Fruit fly (Drosophila melanogaster) whole organism, embryonic: ENCODE results near the gene CG12951.

Source experiments
- ATbp ChIP-seq: fragments of 200-800 bp; sonication (Bioruptor generic); optimal IDR thresholded peaks from 2 replicates; lab custom pipeline; 2017; ENCODE audit warnings: missing biosample characterization, mild to moderate bottlenecking, missing genetic modification characterization, missing genetic modification reagents
- Blimp-1 ChIP-seq: fragments of 200-800 bp; sonication (Bioruptor generic); optimal IDR thresholded peaks from 3 replicates; lab custom pipeline; 2018; ENCODE audit warnings: missing biosample characterization, missing genetic modification characterization, mild to moderate bottlenecking, moderate library complexity, missing genetic modification reagents
- CG10366 ChIP-seq: fragments of 200-800 bp; sonication (Bioruptor generic); IDR thresholded peaks from 2 replicates; pipeline ENCODE4 v1.3.6; 2022; ENCODE audit warnings: missing biosample characterization, missing genetic modification characterization
- CG10462 ChIP-seq: fragments of 200-800 bp; sonication (Bioruptor generic); optimal IDR thresholded peaks from 2 replicates; lab custom pipeline; 2016; ENCODE audit warnings: missing biosample characterization, missing genetic modification characterization
- CG11247 ChIP-seq: fragments of 200-800 bp; sonication (Bioruptor generic); IDR thresholded peaks from 2 replicates; pipeline ENCODE4 v1.3.6; 2022; ENCODE audit warnings: missing biosample characterization, missing genetic modification characterization
- CG11504 ChIP-seq: fragments of 200-800 bp; sonication (Bioruptor generic); optimal IDR thresholded peaks from 3 replicates; lab custom pipeline; 2019; ENCODE audit warnings: missing biosample characterization, mild to moderate bottlenecking, missing genetic modification characterization, moderate library complexity
- CG11696 ChIP-seq: fragments of 200-800 bp; sonication (Bioruptor generic); IDR thresholded peaks from 2 replicates; pipeline ENCODE4 v1.3.6; 2022; ENCODE audit warnings: missing biosample characterization, missing genetic modification characterization
- CG15011 ChIP-seq: fragments of 200-800 bp; sonication (Bioruptor generic); optimal IDR thresholded peaks from 3 replicates; lab custom pipeline; 2018; ENCODE audit warnings: missing biosample characterization, mild to moderate bottlenecking, missing genetic modification characterization
- CG15514 ChIP-seq: fragments of 200-800 bp; sonication (Bioruptor generic); optimal IDR thresholded peaks from 3 replicates; lab custom pipeline; 2017; ENCODE audit warnings: missing biosample characterization, missing genetic modification characterization, mild to moderate bottlenecking, moderate library complexity, missing genetic modification reagents
- CG18619 ChIP-seq: fragments of 200-800 bp; sonication (Bioruptor generic); optimal IDR thresholded peaks from 3 replicates; lab custom pipeline; 2017; ENCODE audit warnings: missing biosample characterization, mild to moderate bottlenecking, missing genetic modification characterization
- CG31224 ChIP-seq: fragments of 200-800 bp; sonication (Bioruptor generic); IDR thresholded peaks from 2 replicates; pipeline ENCODE4 v1.3.6; 2022; ENCODE audit warnings: missing biosample characterization, missing genetic modification characterization
- CG31365 ChIP-seq: fragments of 200-800 bp; sonication (Bioruptor generic); optimal IDR thresholded peaks from 2 replicates; lab custom pipeline; 2018; ENCODE audit warnings: missing biosample characterization, mild to moderate bottlenecking, missing genetic modification characterization
- CG34422 ChIP-seq: fragments of 200-800 bp; sonication (Bioruptor generic); IDR thresholded peaks from 3 replicates; pipeline ENCODE4 v1.3.6; 2022; ENCODE audit warnings: missing biosample characterization, missing genetic modification characterization
- CG42726 ChIP-seq: fragments of 200-800 bp; sonication (Bioruptor generic); IDR thresholded peaks from 2 replicates; pipeline ENCODE4 v1.3.6; 2022; ENCODE audit warnings: missing biosample characterization, missing genetic modification characterization; ENCODE audit not compliant: partially characterized antibody
- CG6854 ChIP-seq: fragments of 200-800 bp; sonication (Bioruptor generic); optimal IDR thresholded peaks from 3 replicates; lab custom pipeline; 2017; ENCODE audit warnings: missing biosample characterization, mild to moderate bottlenecking, missing genetic modification characterization
- CG7357 ChIP-seq: fragments of 200-800 bp; sonication (Bioruptor generic); IDR thresholded peaks from 3 replicates; pipeline ENCODE4 v1.3.6; 2022; ENCODE audit warnings: missing biosample characterization, missing genetic modification characterization
- CG7372 ChIP-seq: fragments of 200-800 bp; sonication (Bioruptor generic); IDR thresholded peaks from 2 replicates; pipeline ENCODE4 v1.3.6; 2022; ENCODE audit warnings: missing biosample characterization, missing genetic modification characterization
- Dek ChIP-seq: fragments of 200-800 bp; sonication (Bioruptor generic); optimal IDR thresholded peaks from 3 replicates; lab custom pipeline; 2019; ENCODE audit warnings: missing biosample characterization, mild to moderate bottlenecking, missing genetic modification characterization, moderate library complexity
- E2f2 ChIP-seq: fragments of 200-800 bp; sonication (Bioruptor generic); IDR thresholded peaks from 2 replicates; pipeline ENCODE4 v1.3.6; 2022; ENCODE audit warnings: missing biosample characterization, missing genetic modification characterization
- Elba2 ChIP-seq: fragments of 200-800 bp; sonication (Bioruptor generic); optimal IDR thresholded peaks from 3 replicates; lab custom pipeline; 2016; ENCODE audit warnings: missing biosample characterization, missing genetic modification characterization
- Ets65A ChIP-seq: fragments of 200-800 bp; sonication (Bioruptor generic); peaks from one replicate; lab custom pipeline; 2016; ENCODE audit warnings: missing biosample characterization, missing genetic modification characterization
- HLH54F ChIP-seq: fragments of 200-800 bp; sonication (Bioruptor generic); optimal IDR thresholded peaks from 3 replicates; lab custom pipeline; 2016; ENCODE audit warnings: missing biosample characterization, missing genetic modification characterization
- Kr ChIP-seq: fragments of 200-800 bp; sonication (Bioruptor generic); optimal IDR thresholded peaks from 2 replicates; lab custom pipeline; 2017; ENCODE audit warnings: missing biosample characterization, mild to moderate bottlenecking, missing genetic modification characterization
- Mrtf ChIP-seq: fragments of 200-800 bp; sonication (Bioruptor generic); IDR thresholded peaks from 3 replicates; pipeline ENCODE4 v1.3.6; 2022; ENCODE audit warnings: missing biosample characterization, missing genetic modification characterization
- NC2α ChIP-seq: fragments of 200-800 bp; sonication (Bioruptor generic); optimal IDR thresholded peaks from 2 replicates; lab custom pipeline; 2016; ENCODE audit warnings: missing biosample characterization, missing genetic modification characterization
- Nf-YB ChIP-seq: fragments of 200-800 bp; sonication (Bioruptor generic); optimal IDR thresholded peaks from 3 replicates; lab custom pipeline; 2019; ENCODE audit warnings: missing biosample characterization, mild to moderate bottlenecking, missing genetic modification characterization, moderate library complexity
- PHDP ChIP-seq: fragments of 200-800 bp; sonication (Bioruptor generic); optimal IDR thresholded peaks from 3 replicates; lab custom pipeline; 2018; ENCODE audit warnings: missing biosample characterization, mild to moderate bottlenecking, missing genetic modification characterization, moderate library complexity
- Sin3A ChIP-seq: fragments of >200 bp; optimal IDR thresholded peaks from 2 replicates; lab custom pipeline; 2018
- Sry-β ChIP-seq: fragments of 200-800 bp; sonication (Bioruptor generic); optimal IDR thresholded peaks from 2 replicates; lab custom pipeline; 2018; ENCODE audit warnings: missing biosample characterization, mild to moderate bottlenecking, missing genetic modification characterization, moderate library complexity
- Trl ChIP-seq, 3 experiments: fragments of >200 bp in 2 of 3; fragments of 200-800 bp in 1 of 3; sonication (Bioruptor generic) in 1 of 3; optimal IDR thresholded peaks; 2 replicates in 1 of 3; 3 replicates in 2 of 3; lab custom pipeline; 2016 to 2017; ENCODE audit warnings: missing biosample characterization in 1 of 3, missing genetic modification characterization in 1 of 3
- YL-1 ChIP-seq: fragments of 200-800 bp; sonication (Bioruptor generic); optimal IDR thresholded peaks from 3 replicates; lab custom pipeline; 2017; ENCODE audit warnings: missing biosample characterization, mild to moderate bottlenecking, missing genetic modification characterization
- ara ChIP-seq: fragments of 200-800 bp; sonication (Bioruptor generic); IDR thresholded peaks from 2 replicates; pipeline ENCODE4 v1.3.6; 2022; ENCODE audit warnings: missing biosample characterization, missing genetic modification characterization
- bigmax ChIP-seq: fragments of 200-800 bp; sonication (Bioruptor generic); optimal IDR thresholded peaks from 2 replicates; lab custom pipeline; 2018; ENCODE audit warnings: missing biosample characterization, mild to moderate bottlenecking, missing genetic modification characterization
- chn ChIP-seq: fragments of 200-800 bp; sonication (Bioruptor generic); optimal IDR thresholded peaks from 2 replicates; lab custom pipeline; 2016; ENCODE audit warnings: missing biosample characterization, missing genetic modification characterization
- cwo ChIP-seq: fragments of 200-800 bp; sonication (Bioruptor generic); optimal IDR thresholded peaks from 3 replicates; lab custom pipeline; 2017; ENCODE audit warnings: missing biosample characterization, missing genetic modification characterization, mild to moderate bottlenecking, moderate library complexity, missing genetic modification reagents
- danr ChIP-seq: fragments of 200-800 bp; sonication (Bioruptor generic); IDR thresholded peaks from 2 replicates; pipeline ENCODE4 v1.3.6; 2022; ENCODE audit warnings: missing biosample characterization, missing genetic modification characterization
- dati ChIP-seq: fragments of 200-800 bp; sonication (Bioruptor generic); IDR thresholded peaks from 2 replicates; pipeline ENCODE4 v1.3.6; 2022; ENCODE audit warnings: missing biosample characterization, missing genetic modification characterization
- dmrt11E ChIP-seq: fragments of 200-800 bp; sonication (Bioruptor generic); optimal IDR thresholded peaks from 3 replicates; lab custom pipeline; 2018; ENCODE audit warnings: missing biosample characterization, mild to moderate bottlenecking, missing genetic modification characterization, moderate library complexity
- dpn ChIP-seq, 2 experiments: fragments of 200-800 bp; sonication (Bioruptor generic); optimal IDR thresholded peaks; 3 replicates each; lab custom pipeline; 2016; ENCODE audit warnings: missing biosample characterization in 2 of 2, missing genetic modification characterization in 2 of 2
- fd3F ChIP-seq: fragments of 200-800 bp; sonication (Bioruptor generic); optimal IDR thresholded peaks from 2 replicates; lab custom pipeline; 2018; ENCODE audit warnings: missing biosample characterization, mild to moderate bottlenecking, missing genetic modification characterization, moderate library complexity
- fru ChIP-seq: fragments of >200 bp; optimal IDR thresholded peaks from 2 replicates; lab custom pipeline; 2017
- fu2 ChIP-seq: fragments of 200-800 bp; sonication (Bioruptor generic); optimal IDR thresholded peaks from 2 replicates; lab custom pipeline; 2016; ENCODE audit warnings: missing biosample characterization, missing genetic modification characterization
- mam ChIP-seq: fragments of 200-800 bp; sonication (Bioruptor generic); optimal IDR thresholded peaks from 3 replicates; lab custom pipeline; 2016; ENCODE audit warnings: missing biosample characterization, missing genetic modification characterization
- pum ChIP-seq: fragments of 200-800 bp; sonication (Bioruptor generic); optimal IDR thresholded peaks from 2 replicates; lab custom pipeline; 2016; ENCODE audit warnings: missing biosample characterization, missing genetic modification characterization
- run ChIP-seq: fragments of 200-800 bp; sonication (Bioruptor generic); optimal IDR thresholded peaks from 3 replicates; lab custom pipeline; 2018; ENCODE audit warnings: missing biosample characterization, mild to moderate bottlenecking, missing genetic modification characterization
- tgo ChIP-seq: fragments of 200-800 bp; sonication (Bioruptor generic); IDR thresholded peaks from 3 replicates; pipeline ENCODE4 v1.3.6; 2022; ENCODE audit warnings: missing biosample characterization, missing genetic modification characterization
- twi ChIP-seq: fragments of 200-800 bp; optimal IDR thresholded peaks from 2 replicates; lab custom pipeline; 2019; ENCODE audit warnings: missing biosample characterization, mild to moderate bottlenecking, missing genetic modification characterization, moderate library complexity
- unc-4 ChIP-seq: fragments of 200-800 bp; sonication (Bioruptor generic); IDR thresholded peaks from 2 replicates; pipeline ENCODE4 v1.3.6; 2022; ENCODE audit warnings: missing biosample characterization, missing genetic modification characterization; ENCODE audit not compliant: partially characterized antibody
- vfl ChIP-seq: fragments of 200-800 bp; sonication (Bioruptor generic); optimal IDR thresholded peaks from 2 replicates; lab custom pipeline; 2016; ENCODE audit warnings: missing biosample characterization, missing genetic modification characterization
- yki ChIP-seq: fragments of >200 bp; optimal IDR thresholded peaks from 3 replicates; lab custom pipeline; 2018

The CG12951 gene

DNA sequence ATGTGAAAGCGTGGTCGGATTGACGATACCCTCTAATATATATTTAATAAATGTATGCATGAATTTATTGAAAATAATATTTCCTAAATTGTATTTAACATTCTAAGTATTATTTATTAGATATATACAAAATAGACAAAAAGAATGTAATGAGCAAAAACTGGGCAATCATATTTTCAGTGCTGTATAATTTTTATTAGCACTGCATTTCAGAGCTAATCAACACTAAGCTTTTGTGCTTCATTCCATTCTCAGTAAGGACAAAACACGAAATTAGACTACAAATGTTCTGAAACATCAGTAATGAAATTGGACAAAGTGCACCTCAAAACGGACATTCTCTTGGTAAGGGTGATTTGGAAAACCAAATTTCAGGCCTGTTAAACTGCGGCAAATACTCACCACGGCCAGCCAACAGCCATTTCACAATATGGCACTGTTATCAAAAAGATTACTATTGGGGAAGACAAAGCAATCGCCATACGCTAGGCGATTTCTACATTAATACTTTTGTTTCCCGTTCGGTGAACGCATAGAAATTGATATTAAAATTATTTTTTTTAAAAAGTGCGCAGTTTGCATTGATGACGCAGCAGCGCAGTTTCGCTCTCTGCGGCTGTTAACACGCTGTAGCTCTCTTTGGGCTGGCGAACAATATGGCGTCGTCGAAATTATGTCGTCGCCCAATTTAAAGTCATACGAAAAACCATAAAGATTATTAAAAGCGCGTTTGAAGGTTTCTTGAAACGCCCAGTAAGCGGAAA is 10.5 kb upstream of the CG12951 start (continued):
- TF ChIP-seq cwo (peak; percentile 87), Ets65A (GFP tag; lab: Kevin White, UChicago) (peak; percentile 95), Sin3A (lab: Kevin White, UChicago) (no peak), CG7357 (GFP tag; lab: Robert Waterston, UW) (peak; percentile 70), ATbp (peak; percentile 84), fu2 (GFP tag; lab: Kevin White, UChicago) (peak; percentile 56), dmrt11E (peak; percentile 89), Nf-YB (GFP tag; lab: Kevin White, UChicago) (peak; percentile 82), dati (GFP tag; lab: Robert Waterston, UW) (no peak), Dek (tag; lab: Kevin White, UChicago) (peak; percentile 92), CG11696 (GFP tag; lab: Robert Waterston, UW) (0 out of 2 replicates have a peak, but pooled peaks have one; percentile 26), fru (no peak), CG11247 (GFP tag; lab: Robert Waterston, UW) (peak; percentile 57), mam (peak; percentile 86), Blimp-1 (GFP tag; lab: Kevin White, UChicago) (peak; percentile 83), CG10366 (peak; percentile 68), danr (GFP tag; lab: Robert Waterston, UW) (peak; percentile 75; the same call in 1 of the 2 replicates), NC2α (GFP tag; lab: Kevin White, UChicago) (no peak), CG6854 (GFP tag; lab: Kevin White, UChicago) (peak; percentile 90), fd3F (GFP tag; lab: Kevin White, UChicago) (peak; percentile 89), twi (peak; percentile 83), CG34422 (GFP tag; lab: Robert Waterston, UW) (peak; percentile 80), Elba2 (GFP tag; lab: Kevin White, UChicago) (no peak), Trl (optimal IDR thresholded peaks at IDR 0.05; lab: Kevin White, UChicago) (peak; percentile 65 to 79), Trl (GFP tag; optimal IDR thresholded peaks at IDR 0.05; lab: Kevin White, UChicago) (peak; percentile 70), CG31224 (GFP tag; lab: Robert Waterston, UW) (peak; percentile 76), vfl (GFP tag; lab: Kevin White, UChicago) (peak; percentile 71), CG31365 (tag; lab: Kevin White, UChicago) (peak; percentile 29), CG15011 (peak; percentile 79), YL-1 (GFP tag; lab: Kevin White, UChicago) (peak; percentile 38), ara (GFP tag; lab: Robert Waterston, UW) (peak; percentile 40; the same call in 1 of the 2 replicates), Kr (peak; percentile 26), CG10462 (GFP tag; lab: Kevin White, UChicago) (peak; percentile 72), CG11504 (tag; lab: Kevin White, UChicago) (peak; percentile 94), tgo (peak; percentile 77), bigmax (GFP tag; lab: Kevin White, UChicago) (no peak), yki (lab: Kevin White, UChicago) (no peak), Sry-β (GFP tag; lab: Kevin White, UChicago) (peak; percentile 10), E2f2 (GFP tag; lab: Robert Waterston, UW) (peak; percentile 58; the same call in 1 of the 2 replicates), dpn (GFP tag; optimal IDR thresholded peaks at IDR 0.05; lab: Kevin White, UChicago) (peak; percentile 74 to 91), CG7372 (peak; percentile 66), Mrtf (GFP tag; lab: Robert Waterston, UW) (peak; percentile 72; the same call in 2 of the 3 replicates), PHDP (tag; lab: Kevin White, UChicago) (peak; percentile 90), pum (peak; percentile 55), run (peak; percentile 79), chn (GFP tag; lab: Kevin White, UChicago) (peak; percentile 72), HLH54F (GFP tag; lab: Kevin White, UChicago) (peak; percentile 80), unc-4 (GFP tag; lab: Robert Waterston, UW) (no peak), CG42726 (GFP tag; lab: Robert Waterston, UW) (no peak), CG15514 (GFP tag; lab: Kevin White, UChicago) (peak; percentile 76), CG18619 (GFP tag; lab: Kevin White, UChicago) (peak; percentile 92)
